Fruit fly (Drosophila melanogaster): ENCODE data around the gene CG34001.

The CG34001 gene

dm6 chr3L:10665433-10666150 lies 34.7 kb downstream of the CG34001 start (continued):
- TF ChIP-seq lz (GFP tag; optimal IDR thresholded peaks at IDR 0.05) (peak; percentile 98), CG7368 (GFP tag; optimal IDR thresholded peaks at IDR 0.05) (peak; percentile 96), CG6808 (GFP tag; optimal IDR thresholded peaks at IDR 0.05) (peak; percentile 99), spab (GFP tag; optimal IDR thresholded peaks at IDR 0.05) (peak; percentile 99), CG10669 (GFP tag; optimal IDR thresholded peaks at IDR 0.05) (peak; percentile 98), net (GFP tag; optimal IDR thresholded peaks at IDR 0.05) (peak; percentile 99), CG6854 (GFP tag; optimal IDR thresholded peaks at IDR 0.05) (peak; percentile 98), CG3032 (tag; optimal IDR thresholded peaks at IDR 0.05) (peak; percentile 99), svp (GFP tag) (peak; percentile 99), CG34406 (GFP tag; optimal IDR thresholded peaks at IDR 0.05) (peak; percentile 99), salr (GFP tag; optimal IDR thresholded peaks at IDR 0.05) (peak; percentile 92 to 99), CG1621 (tag; optimal IDR thresholded peaks at IDR 0.05) (peak; percentile 96), CG11902 (GFP tag; optimal IDR thresholded peaks at IDR 0.05) (peak; percentile 96), CG4318 (GFP tag; optimal IDR thresholded peaks at IDR 0.05) (peak; percentile 98), achi (GFP tag; optimal IDR thresholded peaks at IDR 0.05) (peak; percentile 98), Eip78C (GFP tag) (peak; percentile 100), Eip93F (GFP tag; optimal IDR thresholded peaks at IDR 0.05) (peak; percentile 97), fd59A (GFP tag; optimal IDR thresholded peaks at IDR 0.05) (peak; percentile 99), dsx (GFP tag; optimal IDR thresholded peaks at IDR 0.05; ENCODE audit: poor library complexity, severe bottlenecking) (peak; percentile 99), CG8632 (GFP tag; optimal IDR thresholded peaks at IDR 0.05) (peak; percentile 99), Hr38 (GFP tag; optimal IDR thresholded peaks at IDR 0.05) (peak; percentile 40), CG6163 (GFP tag; IDR thresholded peaks at IDR 0.05) (peak; percentile 91), pdm3 (GFP tag; optimal IDR thresholded peaks at IDR 0.05) (peak; percentile 98), CG32006 (GFP tag; optimal IDR thresholded peaks at IDR 0.05) (peak; percentile 99), Met (GFP tag; optimal IDR thresholded peaks at IDR 0.05) (peak; percentile 98), Sox102F (GFP tag; optimal IDR thresholded peaks at IDR 0.05) (peak; percentile 93), CG11762 (GFP tag; optimal IDR thresholded peaks at IDR 0.05; ENCODE audit: insufficient read depth) (peak; percentile 98), CG9139 (GFP tag; optimal IDR thresholded peaks at IDR 0.05) (peak; percentile 98), Hr39 (GFP tag; optimal IDR thresholded peaks at IDR 0.05) (peak; percentile 92), CG6276 (GFP tag; optimal IDR thresholded peaks at IDR 0.05) (peak; percentile 99), topi (GFP tag; optimal IDR thresholded peaks at IDR 0.05) (peak; percentile 99)

dm6 chr3L:10666511-10667003 lies 35.7 kb downstream of the CG34001 start:
- TF ChIP-seq eg (GFP tag; IDR thresholded peaks at IDR 0.05) (peak; percentile 50; the same call in 1 of the 3 replicates), CG6854 (GFP tag; optimal IDR thresholded peaks at IDR 0.05) (no peak)

- no peak for TF ChIP-seq acj6 (GFP tag; optimal IDR thresholded peaks at IDR 0.05)
- peak; percentile 31 for TF ChIP-seq vri (GFP tag; optimal IDR thresholded peaks at IDR 0.05)
- TF ChIP-seq CG1621 (tag; optimal IDR thresholded peaks at IDR 0.05), result no peak
- TF ChIP-seq CG7368 (GFP tag; optimal IDR thresholded peaks at IDR 0.05), result no peak
- TF ChIP-seq fkh (GFP tag; optimal IDR thresholded peaks at IDR 0.05), result peak; percentile 4
Observed at dm6 chr3L:10667341-10667740, 36.5 kb downstream of the CG34001 start.
